Fruit fly (Drosophila melanogaster): Measurements from ENCODE around the gene CG8607.
A peak's percentile ranks its signal among the peaks of the same experiment; 100 is the strongest.

Gene CG8607

DNA sequence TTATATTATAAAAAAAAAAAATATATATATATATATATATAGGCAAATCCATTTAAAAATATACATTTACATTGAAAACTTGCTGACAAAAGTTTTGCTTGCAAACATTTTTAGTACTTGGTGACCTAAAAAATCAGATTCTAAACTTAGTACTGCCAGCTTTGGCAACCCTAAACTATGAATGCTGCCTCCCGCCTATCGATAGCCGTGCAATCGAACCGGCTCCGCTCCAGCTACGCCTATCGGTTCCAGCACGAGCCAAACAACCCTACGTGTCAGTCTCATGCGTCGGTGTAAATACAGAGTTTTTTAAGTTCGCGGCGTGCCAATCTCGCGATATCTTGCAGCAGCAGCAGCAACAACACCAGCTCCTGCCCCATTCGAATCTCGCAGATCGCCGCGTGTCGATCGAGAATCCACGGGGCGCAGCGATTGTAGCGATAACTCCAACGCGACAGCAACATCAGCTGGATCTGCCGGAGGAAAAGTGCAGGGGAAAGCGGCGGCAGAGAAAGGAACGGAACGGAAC is 40.5 kb downstream of the CG8607 start, which contains the start of gene Sec63 (continued):
- TF ChIP-seq kah (GFP tag; optimal IDR thresholded peaks at IDR 0.05) (no peak), twi (tag; optimal IDR thresholded peaks at IDR 0.05) (no peak), E2f2 (GFP tag; IDR thresholded peaks at IDR 0.05) (peak; percentile 53; the same call in 1 of the 2 replicates), ap (GFP tag; IDR thresholded peaks at IDR 0.05) (peak; percentile 49; the same call in 1 of the 2 replicates), jigr1 (GFP tag; IDR thresholded peaks at IDR 0.05) (no peak), wor (GFP tag; IDR thresholded peaks at IDR 0.05) (no peak), gce (GFP tag; IDR thresholded peaks at IDR 0.05) (no peak; the same call in 1 of the 3 replicates), Hey (tag; optimal IDR thresholded peaks at IDR 0.05) (no peak), CG4730 (GFP tag; IDR thresholded peaks at IDR 0.05) (no peak), Ssrp (tag; optimal IDR thresholded peaks at IDR 0.05) (peak; percentile 42), CG1832 (GFP tag; optimal IDR thresholded peaks at IDR 0.05) (no peak), CG9876 (GFP tag; optimal IDR thresholded peaks at IDR 0.05) (no peak), Xbp1 (GFP tag; optimal IDR thresholded peaks at IDR 0.05) (peak; percentile 67), ssp (GFP tag; IDR thresholded peaks at IDR 0.05) (0 out of 2 replicates have a peak, but pooled peaks have one; percentile 30), Six4 (GFP tag; optimal IDR thresholded peaks at IDR 0.05) (no peak), fd96Cb (tag; optimal IDR thresholded peaks at IDR 0.05) (peak; percentile 7), CG8944 (GFP tag; optimal IDR thresholded peaks at IDR 0.05) (no peak), grn (GFP tag; optimal IDR thresholded peaks at IDR 0.05) (peak; percentile 53), CG15479 (GFP tag; optimal IDR thresholded peaks at IDR 0.05) (no peak), CG2129 (GFP tag; IDR thresholded peaks at IDR 0.05; ENCODE audit: partially characterized antibody) (peak; percentile 69), CG6813 (GFP tag; optimal IDR thresholded peaks at IDR 0.05) (no peak), prd (optimal IDR thresholded peaks at IDR 0.05) (no peak), prd (GFP tag; IDR thresholded peaks at IDR 0.05) (peak; percentile 77), Scr (GFP tag; IDR thresholded peaks at IDR 0.05; ENCODE audit: partially characterized antibody) (peak; percentile 79), pum (GFP tag; optimal IDR thresholded peaks at IDR 0.05) (no peak), CG16813 (GFP tag; IDR thresholded peaks at IDR 0.05; ENCODE audit: partially characterized antibody) (peak; percentile 81), CG3726 (GFP tag; IDR thresholded peaks at IDR 0.05) (no peak), fd102C (GFP tag; optimal IDR thresholded peaks at IDR 0.05) (no peak), pita (GFP tag; optimal IDR thresholded peaks at IDR 0.05) (no peak), CG9817 (tag; optimal IDR thresholded peaks at IDR 0.05) (peak; percentile 54), HLH3B (GFP tag; IDR thresholded peaks at IDR 0.05) (peak; percentile 43; the same call in 1 of the 2 replicates), Atf3 (GFP tag; optimal IDR thresholded peaks at IDR 0.05) (no peak), CG12071 (GFP tag; optimal IDR thresholded peaks at IDR 0.05) (no peak), CG6854 (GFP tag; optimal IDR thresholded peaks at IDR 0.05) (no peak), CG11696 (GFP tag; IDR thresholded peaks at IDR 0.05) (no peak), CG9797 (GFP tag; optimal IDR thresholded peaks at IDR 0.05) (no peak), cas (GFP tag; IDR thresholded peaks at IDR 0.05) (0 out of 2 replicates have a peak, but pooled peaks have one; percentile 34), CG9727 (GFP tag; optimal IDR thresholded peaks at IDR 0.05) (peak; percentile 20), chif (GFP tag; optimal IDR thresholded peaks at IDR 0.05) (no peak), stc (GFP tag; IDR thresholded peaks at IDR 0.05) (0 out of 2 replicates have a peak, but pooled peaks have one; percentile 18), vvl (GFP tag; IDR thresholded peaks at IDR 0.05) (peak; percentile 11; the same call in 1 of the 2 replicates), sisA (GFP tag; IDR thresholded peaks at IDR 0.05) (0 out of 2 replicates have a peak, but pooled peaks have one; percentile 27), CG31224 (GFP tag; IDR thresholded peaks at IDR 0.05) (no peak), YL-1 (GFP tag; optimal IDR thresholded peaks at IDR 0.05) (no peak), cg (GFP tag; optimal IDR thresholded peaks at IDR 0.05) (no peak), Dll (GFP tag; IDR thresholded peaks at IDR 0.05; ENCODE audit: partially characterized antibody) (peak; percentile 74), CG30431 (GFP tag; optimal IDR thresholded peaks at IDR 0.05) (no peak), CG17802 (tag; optimal IDR thresholded peaks at IDR 0.05) (no peak), ab (GFP tag; optimal IDR thresholded peaks at IDR 0.05) (no peak), CG17912 (GFP tag; optimal IDR thresholded peaks at IDR 0.05) (peak; percentile 28), Bteb2 (GFP tag; optimal IDR thresholded peaks at IDR 0.05) (no peak)
